Fruit fly (Drosophila melanogaster): ENCODE results near the gene dre4.

- TF ChIP-seq Pif1A (GFP tag; optimal IDR thresholded peaks at IDR 0.05) (no peak), CG34367 (tag; optimal IDR thresholded peaks at IDR 0.05) (no peak), CG8159 (tag; optimal IDR thresholded peaks at IDR 0.05) (no peak), gl (tag; optimal IDR thresholded peaks at IDR 0.05) (no peak), CG10348 (GFP tag; IDR thresholded peaks at IDR 0.05) (no peak)
Measured at dm6 chr3L:1860749-1861148, 15.4 kb downstream of the dre4 start.
